Worm (Caenorhabditis elegans): Measurements from ENCODE around the gene F55H2.5.
A peak's percentile ranks its signal among the peaks of the same experiment; 100 is the strongest.

Gene F55H2.5

ce11 chrIII:9544125-9544524 lies 32.9 kb downstream of the F55H2.5 start, which contains the start of gene ZK1098.9:
Gene ZK1098.9, plus strand, starts transcription at chrIII:9544425.
- TF ChIP-seq cebp-1 (GFP tag; IDR thresholded peaks at IDR 0.05) (no peak), cebp-1 (tag; optimal IDR thresholded peaks at IDR 0.05) (no peak), attf-3 (GFP tag; conservative IDR thresholded peaks at IDR 0.05) (no peak)

- TF ChIP-seq lag-1 (GFP tag; IDR thresholded peaks at IDR 0.05) (no peak), hlh-26 (GFP tag; conservative IDR thresholded peaks at IDR 0.05) (no peak), D2030.7 (GFP tag; IDR thresholded peaks at IDR 0.05) (no peak), T07F8.4 (tag; optimal IDR thresholded peaks at IDR 0.05) (no peak), F37B4.10 (GFP tag; IDR thresholded peaks at IDR 0.05) (no peak), nfya-1 (tag; optimal IDR thresholded peaks at IDR 0.05; ENCODE audit: borderline replicate concordance, insufficient read depth) (no peak), madf-3 (GFP tag; IDR thresholded peaks at IDR 0.05) (no peak), Y56A3A.18 (GFP tag; IDR thresholded peaks at IDR 0.05) (no peak), let-607 (tag; optimal IDR thresholded peaks at IDR 0.05) (no peak), dox-1 (GFP tag; IDR thresholded peaks at IDR 0.05) (no peak), him-1 (tag; optimal IDR thresholded peaks at IDR 0.05) (no peak), B0035.1 (tag; optimal IDR thresholded peaks at IDR 0.05) (no peak), lin-26 (GFP tag; IDR thresholded peaks at IDR 0.05) (no peak), attf-5 (GFP tag; optimal IDR thresholded peaks at IDR 0.05) (no peak), ets-4 (GFP tag; optimal IDR thresholded peaks at IDR 0.05) (no peak), die-1 (tag; optimal IDR thresholded peaks at IDR 0.05) (no peak), Y95B8A.8 (GFP tag; IDR thresholded peaks at IDR 0.05) (no peak)
Observed at ce11 chrIII:9544820-9545219, 33.5 kb downstream of the F55H2.5 start, which contains the start of gene ZK1098.12. Gene ZK1098.12, plus strand, starts transcription at chrIII:9545120.

ce11 chrIII:9546016-9546659 lies 34.9 kb downstream of the F55H2.5 start, which contains the start of gene unc-16:
Gene unc-16, plus strand, starts transcription at chrIII:9546258.
- peak; percentile 70 for TF ChIP-seq nhr-80 (tag; optimal IDR thresholded peaks at IDR 0.05)
- no peak for TF ChIP-seq T07F8.4 (tag; optimal IDR thresholded peaks at IDR 0.05)
- TF ChIP-seq ztf-18 (tag; optimal IDR thresholded peaks at IDR 0.05) = peak; percentile 54
- peak; percentile 26; the same call in 1 of the 2 replicates for TF ChIP-seq lin-26 (GFP tag; IDR thresholded peaks at IDR 0.05)
- TF ChIP-seq Y56A3A.18 (GFP tag; IDR thresholded peaks at IDR 0.05) = no peak
- no peak for TF ChIP-seq ets-4 (GFP tag; optimal IDR thresholded peaks at IDR 0.05)
- TF ChIP-seq F49E8.2 (tag; optimal IDR thresholded peaks at IDR 0.05; ENCODE audit: insufficient read depth) = no peak
- TF ChIP-seq fkh-3 (tag; optimal IDR thresholded peaks at IDR 0.05) = no peak
- no peak for TF ChIP-seq F37B4.10 (GFP tag; IDR thresholded peaks at IDR 0.05)
- peak; percentile 72 for TF ChIP-seq unc-62 (GFP tag; optimal IDR thresholded peaks at IDR 0.05)
- TF ChIP-seq madf-3 (GFP tag; IDR thresholded peaks at IDR 0.05) = no peak
- TF ChIP-seq ztf-25 (GFP tag; IDR thresholded peaks at IDR 0.05) = no peak
- TF ChIP-seq ama-1 (optimal IDR thresholded peaks at IDR 0.05) = peak; percentile 25
- TF ChIP-seq ama-1 (GFP tag; optimal IDR thresholded peaks at IDR 0.05) = no peak
- no peak for TF ChIP-seq T26A5.8 (tag; optimal IDR thresholded peaks at IDR 0.05)
- no peak for TF ChIP-seq attf-6 (GFP tag; IDR thresholded peaks at IDR 0.05)
- TF ChIP-seq dpff-1 (tag; optimal IDR thresholded peaks at IDR 0.05) = no peak
- peak; percentile 72 for TF ChIP-seq K12H6.12 (tag; optimal IDR thresholded peaks at IDR 0.05)
- no peak for TF ChIP-seq die-1 (tag; optimal IDR thresholded peaks at IDR 0.05)
- no peak for TF ChIP-seq Y79H2A.3 (GFP tag; conservative IDR thresholded peaks at IDR 0.05)
- no peak for TF ChIP-seq hmg-20 (GFP tag; IDR thresholded peaks at IDR 0.05)
- peak; percentile 59 for TF ChIP-seq attf-3 (GFP tag; conservative IDR thresholded peaks at IDR 0.05)
- TF ChIP-seq cebp-2 (GFP tag; IDR thresholded peaks at IDR 0.05) = no peak
- no peak for TF ChIP-seq B0035.1 (tag; optimal IDR thresholded peaks at IDR 0.05)
- TF ChIP-seq unc-130 (GFP tag; optimal IDR thresholded peaks at IDR 0.05) = no peak
- TF ChIP-seq F10E7.11 (tag; optimal IDR thresholded peaks at IDR 0.05) = no peak
- no peak for TF ChIP-seq mxl-1 (tag; optimal IDR thresholded peaks at IDR 0.05)
- peak; percentile 85; the same call in 1 of the 2 replicates for TF ChIP-seq nfyb-1 (GFP tag; IDR thresholded peaks at IDR 0.05)
- TF ChIP-seq zim-3 (tag; optimal IDR thresholded peaks at IDR 0.05) = no peak
- TF ChIP-seq hmg-1.2 (GFP tag; IDR thresholded peaks at IDR 0.05) = peak; percentile 33; the same call in 1 of the 2 replicates
- peak; percentile 42 for TF ChIP-seq tbp1 (GFP tag; optimal IDR thresholded peaks at IDR 0.05)
- peak; percentile 47 for TF ChIP-seq ztf-26 (tag; optimal IDR thresholded peaks at IDR 0.05)
- TF ChIP-seq ztf-28 (GFP tag; IDR thresholded peaks at IDR 0.05) = no peak
- no peak for TF ChIP-seq hrde-1 (tag; optimal IDR thresholded peaks at IDR 0.05; ENCODE audit: borderline replicate concordance)

Data from whole organism, young adult.